Worm (Caenorhabditis elegans): Measurements from ENCODE around the gene M01F1.4.

Gene M01F1.4

DNA sequence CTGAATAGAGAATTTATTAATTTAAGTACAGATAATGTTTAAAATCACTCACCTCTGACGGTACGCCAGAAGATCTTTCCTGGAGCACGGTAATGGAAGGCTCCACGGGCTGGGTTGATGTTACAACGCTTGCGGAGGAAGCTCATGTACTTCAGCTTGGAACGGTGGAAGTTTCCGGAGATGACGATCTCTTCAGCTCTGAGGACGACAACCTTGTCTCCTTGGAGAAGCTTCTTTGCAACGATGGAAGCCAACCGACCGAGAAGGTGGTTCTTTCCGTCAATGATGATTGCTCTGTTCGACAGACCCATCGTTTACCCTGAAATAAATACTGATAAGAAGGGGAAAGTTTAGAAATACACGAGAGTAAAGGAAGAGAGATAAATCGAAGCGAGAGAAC lies 6.5 kb downstream of the M01F1.4 start, which contains the start of gene rpl-16 (continued):
- TF ChIP-seq F57C9.4 (tag; optimal IDR thresholded peaks at IDR 0.05), result no peak
- no peak for TF ChIP-seq madf-10 (tag; optimal IDR thresholded peaks at IDR 0.05)
- TF ChIP-seq F33H1.4 (GFP tag; IDR thresholded peaks at IDR 0.05), result peak; percentile 18; the same call in 1 of the 2 replicates
- TF ChIP-seq nfyb-1 (GFP tag; IDR thresholded peaks at IDR 0.05), result peak; percentile 61; the same call in 1 of the 2 replicates
- TF ChIP-seq lin-40 (tag; optimal IDR thresholded peaks at IDR 0.05), result no peak
- TF ChIP-seq him-1 (tag; optimal IDR thresholded peaks at IDR 0.05), result no peak
- peak; percentile 31 for TF ChIP-seq pbrm-1 (GFP tag; IDR thresholded peaks at IDR 0.05)
- TF ChIP-seq ama-1 (optimal IDR thresholded peaks at IDR 0.05), result no peak
- peak in 1 of 2 experiments; percentile 67 for TF ChIP-seq ama-1 (GFP tag; optimal IDR thresholded peaks at IDR 0.05)
- 0 out of 2 replicates have a peak, but pooled peaks have one; percentile 74 for TF ChIP-seq Y56A3A.18 (GFP tag; IDR thresholded peaks at IDR 0.05)
- TF ChIP-seq Y67H2A.10 (GFP tag; conservative IDR thresholded peaks at IDR 0.05), result no peak
- TF ChIP-seq madf-6 (GFP tag; IDR thresholded peaks at IDR 0.05), result peak; percentile 53; the same call in 1 of the 2 replicates
- TF ChIP-seq unc-62 (GFP tag; optimal IDR thresholded peaks at IDR 0.05), result no peak
- no peak for TF ChIP-seq T26A5.8 (tag; optimal IDR thresholded peaks at IDR 0.05)
- TF ChIP-seq ceh-79 (tag; optimal IDR thresholded peaks at IDR 0.05), result no peak
- TF ChIP-seq F39B2.1 (GFP tag; IDR thresholded peaks at IDR 0.05), result peak; percentile 34; the same call in 1 of the 2 replicates
- no peak for TF ChIP-seq die-1 (tag; optimal IDR thresholded peaks at IDR 0.05)
- peak; percentile 9 for TF ChIP-seq tbp1 (GFP tag; optimal IDR thresholded peaks at IDR 0.05)
- no peak for TF ChIP-seq akir-1 (GFP tag; optimal IDR thresholded peaks at IDR 0.05)
- no peak for TF ChIP-seq hrde-1 (tag; optimal IDR thresholded peaks at IDR 0.05; ENCODE audit: borderline replicate concordance)
- no peak for TF ChIP-seq ztf-22 (GFP tag; optimal IDR thresholded peaks at IDR 0.05)
- TF ChIP-seq hsf-1 (GFP tag; IDR thresholded peaks at IDR 0.05), result peak; percentile 66; the same call in 1 of the 2 replicates
- TF ChIP-seq F49E8.2 (tag; optimal IDR thresholded peaks at IDR 0.05; ENCODE audit: insufficient read depth), result peak; percentile 38
- TF ChIP-seq ceh-40 (GFP tag; IDR thresholded peaks at IDR 0.05), result no peak; the same call in 1 of the 2 replicates
- no peak for TF ChIP-seq let-607 (tag; optimal IDR thresholded peaks at IDR 0.05)
- TF ChIP-seq repo-1 (tag; optimal IDR thresholded peaks at IDR 0.05), result peak; percentile 36
- no peak for TF ChIP-seq cebp-1 (GFP tag; IDR thresholded peaks at IDR 0.05)
- peak; percentile 22 for TF ChIP-seq cebp-1 (tag; optimal IDR thresholded peaks at IDR 0.05)
- TF ChIP-seq hmg-20 (GFP tag; IDR thresholded peaks at IDR 0.05), result no peak
- TF ChIP-seq lin-26 (GFP tag; IDR thresholded peaks at IDR 0.05), result no peak
- no peak for TF ChIP-seq nhr-179 (tag; optimal IDR thresholded peaks at IDR 0.05)
- peak; percentile 17; the same call in 1 of the 2 replicates for TF ChIP-seq hmg-1.2 (GFP tag; IDR thresholded peaks at IDR 0.05)
- TF ChIP-seq hlh-26 (GFP tag; conservative IDR thresholded peaks at IDR 0.05), result no peak
- TF ChIP-seq xnd-1 (tag; optimal IDR thresholded peaks at IDR 0.05), result no peak
- no peak for TF ChIP-seq ztf-25 (GFP tag; IDR thresholded peaks at IDR 0.05)
- TF ChIP-seq egl-18 (GFP tag; IDR thresholded peaks at IDR 0.05), result peak; percentile 62; the same call in 1 of the 2 replicates
- TF ChIP-seq lsy-27 (tag; optimal IDR thresholded peaks at IDR 0.05; ENCODE audit: borderline replicate concordance, insufficient read depth), result no peak
- TF ChIP-seq cebp-2 (GFP tag; IDR thresholded peaks at IDR 0.05), result no peak
- TF ChIP-seq bed-2 (GFP tag; IDR thresholded peaks at IDR 0.05), result no peak
- TF ChIP-seq F10E7.11 (tag; optimal IDR thresholded peaks at IDR 0.05), result no peak
- TF ChIP-seq B0261.1 (tag; optimal IDR thresholded peaks at IDR 0.05), result no peak
- TF ChIP-seq F52B5.7 (tag; optimal IDR thresholded peaks at IDR 0.05), result no peak
- TF ChIP-seq ztf-6 (GFP tag; IDR thresholded peaks at IDR 0.05), result no peak
- no peak for TF ChIP-seq lir-1 (GFP tag; conservative IDR thresholded peaks at IDR 0.05)
- no peak for TF ChIP-seq ets-4 (GFP tag; optimal IDR thresholded peaks at IDR 0.05)
- peak; percentile 70 for TF ChIP-seq Y53G8AR.9 (GFP tag; conservative IDR thresholded peaks at IDR 0.05)
- no peak for TF ChIP-seq D2030.7 (GFP tag; IDR thresholded peaks at IDR 0.05)
- TF ChIP-seq ztf-28 (GFP tag; IDR thresholded peaks at IDR 0.05), result no peak
- no peak for TF ChIP-seq aptf-2 (GFP tag; conservative IDR thresholded peaks at IDR 0.05)
